Worm (Caenorhabditis elegans) whole organism, late embryonic: Measurements from ENCODE around the gene F49C12.15.

Experiments
- C38D4.7 ChIP-seq: fragments of 200-800 bp; sonication (Bioruptor generic); optimal IDR thresholded peaks from 2 replicates; lab custom pipeline; 2018; ENCODE audit warnings: mild to moderate bottlenecking, missing genetic modification characterization, moderate library complexity, missing compliant biosample characterization
- Y22D7AL.16 ChIP-seq: sonication (generic microtip); optimal IDR thresholded peaks from 2 replicates; lab custom pipeline; 2016; ENCODE audit warnings: missing genetic modification characterization, missing compliant biosample characterization
- ahr-1 ChIP-seq: sonication (generic microtip); optimal IDR thresholded peaks from 2 replicates; lab custom pipeline; 2016; ENCODE audit warnings: missing genetic modification characterization, missing compliant biosample characterization
- ama-1 ChIP-seq: fragments of 150-350 bp; optimal IDR thresholded peaks from 2 replicates; lab custom pipeline; 2014
- ceh-18 ChIP-seq: sonication (generic microtip); optimal IDR thresholded peaks from 2 replicates; lab custom pipeline; 2016; ENCODE audit warnings: missing genetic modification characterization, missing compliant biosample characterization
- ceh-19 ChIP-seq: fragments of 200-800 bp; sonication (Bioruptor generic); optimal IDR thresholded peaks from 2 replicates; lab custom pipeline; 2018; ENCODE audit warnings: mild to moderate bottlenecking, missing genetic modification characterization, missing compliant biosample characterization
- ceh-22 ChIP-seq: sonication (generic microtip); optimal IDR thresholded peaks from 2 replicates; lab custom pipeline; 2017; ENCODE audit warnings: missing biosample characterization, missing genetic modification characterization
- ceh-24 ChIP-seq: sonication (generic microtip); optimal IDR thresholded peaks from 2 replicates; lab custom pipeline; 2016; ENCODE audit warnings: mild to moderate bottlenecking, missing genetic modification characterization, missing compliant biosample characterization
- ceh-30 ChIP-seq: fragments of 150-350 bp; optimal IDR thresholded peaks from 2 replicates; lab custom pipeline; 2014; ENCODE audit warnings: missing biosample characterization, missing genetic modification characterization
- ceh-31 ChIP-seq: sonication (generic microtip); optimal IDR thresholded peaks from 2 replicates; lab custom pipeline; 2016; ENCODE audit warnings: missing genetic modification characterization, missing compliant biosample characterization
- ceh-34 ChIP-seq: sonication (generic microtip); optimal IDR thresholded peaks from 2 replicates; lab custom pipeline; 2016; ENCODE audit warnings: mild to moderate bottlenecking, missing genetic modification characterization, missing compliant biosample characterization
- ceh-45 ChIP-seq: fragments of 200-800 bp; sonication (Bioruptor generic); IDR thresholded peaks from 2 replicates; pipeline ENCODE4 v1.3.6; 2022; ENCODE audit warnings: missing genetic modification reagents, missing genetic modification characterization, missing compliant biosample characterization
- ceh-48 ChIP-seq: sonication (generic microtip); optimal IDR thresholded peaks from 2 replicates; lab custom pipeline; 2016; ENCODE audit warnings: missing genetic modification characterization, inconsistent platforms, missing compliant biosample characterization
- ceh-6 ChIP-seq: fragments of 200-800 bp; sonication (Bioruptor generic); optimal IDR thresholded peaks from 2 replicates; lab custom pipeline; 2018; ENCODE audit warnings: mild to moderate bottlenecking, missing genetic modification characterization, missing compliant biosample characterization
- dve-1 ChIP-seq: sonication (generic microtip); optimal IDR thresholded peaks from 2 replicates; lab custom pipeline; 2017; ENCODE audit warnings: antibody characterized with exemption, mild to moderate bottlenecking, missing genetic modification characterization, missing compliant biosample characterization
- elt-4 ChIP-seq: sonication (generic microtip); optimal IDR thresholded peaks from 2 replicates; lab custom pipeline; 2016; ENCODE audit warnings: missing genetic modification characterization, missing compliant biosample characterization
- ets-4 ChIP-seq: sonication (generic microtip); optimal IDR thresholded peaks from 2 replicates; lab custom pipeline; 2016; ENCODE audit warnings: missing genetic modification characterization, missing compliant biosample characterization
- fkh-10 ChIP-seq: fragments of 150-350 bp; optimal IDR thresholded peaks from 2 replicates; lab custom pipeline; 2014; ENCODE audit warnings: missing biosample characterization, missing genetic modification reagents, missing genetic modification characterization
- hlh-13 ChIP-seq: fragments of 200-800 bp; sonication (Bioruptor generic); optimal IDR thresholded peaks from 2 replicates; lab custom pipeline; 2018; ENCODE audit warnings: mild to moderate bottlenecking, missing genetic modification characterization, missing compliant biosample characterization
- hlh-15 ChIP-seq: sonication (generic microtip); optimal IDR thresholded peaks from 2 replicates; lab custom pipeline; 2016; ENCODE audit warnings: missing genetic modification characterization, missing compliant biosample characterization
- lim-6 ChIP-seq: sonication (generic microtip); optimal IDR thresholded peaks from 2 replicates; lab custom pipeline; 2016; ENCODE audit warnings: missing genetic modification characterization, missing compliant biosample characterization
- lin-11 ChIP-seq: fragments of 200-800 bp; sonication (Bioruptor generic); optimal IDR thresholded peaks from 2 replicates; lab custom pipeline; 2018; ENCODE audit warnings: mild to moderate bottlenecking, missing genetic modification characterization, missing compliant biosample characterization
- mec-3 ChIP-seq: sonication (generic microtip); optimal IDR thresholded peaks from 2 replicates; lab custom pipeline; 2016; ENCODE audit warnings: borderline replicate concordance, missing genetic modification characterization, missing compliant biosample characterization
- nfya-1 ChIP-seq: sonication (generic microtip); optimal IDR thresholded peaks from 2 replicates; lab custom pipeline; 2017; ENCODE audit warnings: missing genetic modification characterization, mild to moderate bottlenecking, missing compliant biosample characterization, antibody characterized with exemption, moderate library complexity
- nhr-11 ChIP-seq: fragments of 150-350 bp; optimal IDR thresholded peaks from 2 replicates; lab custom pipeline; 2014; ENCODE audit warnings: missing biosample characterization, missing genetic modification characterization
- nhr-232 ChIP-seq: sonication (generic microtip); optimal IDR thresholded peaks from 2 replicates; lab custom pipeline; 2016; ENCODE audit warnings: missing genetic modification characterization, missing compliant biosample characterization
- npax-4 ChIP-seq: sonication (generic microtip); optimal IDR thresholded peaks from 2 replicates; lab custom pipeline; 2016; ENCODE audit warnings: missing genetic modification characterization, missing compliant biosample characterization
- pag-3 ChIP-seq: sonication (generic microtip); optimal IDR thresholded peaks from 2 replicates; lab custom pipeline; 2016; ENCODE audit warnings: missing compliant biosample characterization, missing genetic modification characterization, borderline replicate concordance
- pax-1 ChIP-seq: fragments of 150-350 bp; optimal IDR thresholded peaks from 2 replicates; lab custom pipeline; 2014; ENCODE audit warnings: missing biosample characterization, missing genetic modification characterization
- pha-2 ChIP-seq: sonication (generic microtip); optimal IDR thresholded peaks from 2 replicates; lab custom pipeline; 2017; ENCODE audit warnings: mild to moderate bottlenecking, missing genetic modification characterization, missing compliant biosample characterization
- pqm-1 ChIP-seq: sonication (generic microtip); optimal IDR thresholded peaks from 2 replicates; lab custom pipeline; 2016; ENCODE audit warnings: missing genetic modification characterization, missing compliant biosample characterization
- sdc-2 ChIP-seq: sonication (generic microtip); optimal IDR thresholded peaks from 2 replicates; lab custom pipeline; 2016; ENCODE audit warnings: missing genotype, missing genetic modification characterization, missing compliant biosample characterization
- ttx-3 ChIP-seq: sonication (generic microtip); optimal IDR thresholded peaks from 2 replicates; lab custom pipeline; 2016; ENCODE audit warnings: missing genetic modification reagents, missing genetic modification characterization, missing compliant biosample characterization
- unc-3 ChIP-seq, 2 experiments: fragments of 200-800 bp in 1 of 2; sonication (Bioruptor generic) in 1 of 2; sonication (generic microtip) in 1 of 2; conservative IDR thresholded peaks in 1 of 2; optimal IDR thresholded peaks in 1 of 2; 2 replicates each; pipeline versions ENCODE4 v1.3.6 to Lab custom; 2016 to 2022; ENCODE audit warnings: missing compliant biosample characterization in 2 of 2, missing genetic modification characterization in 2 of 2, missing genetic modification reagents in 1 of 2
- unc-42 ChIP-seq: sonication (generic microtip); optimal IDR thresholded peaks from 2 replicates; lab custom pipeline; 2016; ENCODE audit warnings: missing genotype, missing genetic modification characterization, missing compliant biosample characterization
- zip-5 ChIP-seq: sonication (generic microtip); optimal IDR thresholded peaks from 2 replicates; lab custom pipeline; 2016; ENCODE audit warnings: missing genetic modification characterization, missing compliant biosample characterization
- ztf-16 ChIP-seq: sonication (generic microtip); optimal IDR thresholded peaks from 2 replicates; lab custom pipeline; 2017; ENCODE audit warnings: missing genetic modification characterization, missing compliant biosample characterization

The F49C12.15 gene

DNA sequence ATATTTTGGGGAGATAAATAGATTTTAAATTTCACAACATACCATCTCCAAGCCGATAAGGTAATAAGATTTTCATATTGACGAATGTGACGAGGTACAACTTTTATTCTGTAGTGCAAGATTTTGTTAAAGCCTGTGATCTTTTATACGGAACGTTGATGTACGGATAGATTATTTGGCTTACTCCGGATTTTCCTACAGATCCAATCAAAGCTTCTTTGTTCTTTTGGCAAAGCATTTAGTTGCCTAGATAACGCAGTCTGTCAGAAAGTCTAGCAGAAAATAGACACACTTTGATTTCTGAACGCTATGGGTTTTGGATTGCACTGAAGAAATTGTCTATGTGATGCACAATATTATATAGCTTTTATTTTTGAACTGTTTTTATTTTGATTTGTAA is 25.1 kb upstream of the F49C12.15 start, which contains the start of gene F49C12.2:
F49C12.2 (minus strand) TSS at position 101 of the 400 bp plus-strand sequence.
- TF ChIP-seq ceh-31 (no peak), hlh-15 (tag; lab: Kevin White, UChicago) (no peak), ztf-16 (tag; lab: Kevin White, UChicago) (no peak), sdc-2 (tag; lab: Kevin White, UChicago) (no peak), mec-3 (no peak), ttx-3 (tag; lab: Kevin White, UChicago) (no peak), unc-3 (GFP tag; conservative IDR thresholded peaks at IDR 0.05; lab: Robert Waterston, UW) (no peak), unc-3 (tag; optimal IDR thresholded peaks at IDR 0.05; lab: Kevin White, UChicago) (no peak), ceh-24 (no peak), ceh-45 (no peak)

ce11 chrIV:9300127-9300526 is 24.1 kb upstream of the F49C12.15 start, which contains the start of gene F49C12.3:
F49C12.3 (plus strand) TSS chrIV:9300427.
- TF ChIP-seq ets-4 (no peak), pqm-1 (no peak), ttx-3 (tag; lab: Kevin White, UChicago) (no peak), ceh-19 (no peak), fkh-10 (GFP tag; lab: Kevin White, UChicago) (no peak), nhr-11 (tag; lab: Kevin White, UChicago) (no peak), hlh-15 (tag; lab: Kevin White, UChicago) (no peak), npax-4 (tag; lab: Kevin White, UChicago) (no peak), ceh-31 (no peak), lim-6 (tag; lab: Kevin White, UChicago) (no peak), ahr-1 (tag; lab: Kevin White, UChicago) (no peak), elt-4 (no peak), pag-3 (tag; lab: Kevin White, UChicago) (no peak), zip-5 (tag; lab: Kevin White, UChicago) (no peak), ceh-34 (no peak), nhr-232 (tag; lab: Kevin White, UChicago) (no peak), ceh-30 (tag; lab: Kevin White, UChicago) (no peak)

ce11 chrIV:9303994-9304393 is 20.3 kb upstream of the F49C12.15 start, which contains the start of gene F49C12.4:
F49C12.4 (minus strand) TSS chrIV:9304094.
- TF ChIP-seq nhr-232 (tag; lab: Kevin White, UChicago) (no peak), C38D4.7 (no peak), ceh-48 (tag; lab: Kevin White, UChicago) (no peak), ceh-18 (tag; lab: Kevin White, UChicago) (no peak), hlh-13 (GFP tag; lab: Kevin White, UChicago) (no peak), ceh-22 (tag; lab: Kevin White, UChicago) (no peak), lin-11 (tag; lab: Kevin White, UChicago) (no peak), pha-2 (no peak), ama-1 (no peak), Y22D7AL.16 (tag; lab: Kevin White, UChicago) (no peak), dve-1 (tag; lab: Kevin White, UChicago) (no peak), ceh-6 (no peak), ahr-1 (tag; lab: Kevin White, UChicago) (no peak), pax-1 (tag; lab: Kevin White, UChicago) (no peak)

ce11 chrIV:9304617-9305016 is 19.6 kb upstream of the F49C12.15 start, which contains the start of gene F49C12.5:
F49C12.5 (plus strand) TSS chrIV:9304917.
- TF ChIP-seq nfya-1 (tag; lab: Kevin White, UChicago) (no peak), unc-42 (tag; lab: Kevin White, UChicago) (no peak), ceh-48 (tag; lab: Kevin White, UChicago) (no peak)
